Worm (Caenorhabditis elegans) whole organism, L4/young adult: ENCODE results near the gene srh-277.

Source experiments
- W03F9.2 ChIP-seq: fragments of 150-350 bp; optimal IDR thresholded peaks from 2 replicates; lab custom pipeline; 2014; ENCODE audit warnings: missing biosample characterization, missing genetic modification characterization
- dao-5 ChIP-seq: sonication (generic microtip); optimal IDR thresholded peaks from 2 replicates; lab custom pipeline; 2016; ENCODE audit warnings: missing genotype, missing genetic modification characterization, moderate library complexity, missing compliant biosample characterization
- him-1 ChIP-seq: sonication (generic microtip); optimal IDR thresholded peaks from 2 replicates; lab custom pipeline; 2016; ENCODE audit warnings: missing genotype, missing genetic modification reagents, missing genetic modification characterization, missing compliant biosample characterization

The srh-277 gene

ce11 chrV:16163719-16164118, 19.3 kb upstream of the srh-277 start, which contains the start of gene F10A3.12:
TSS of gene F10A3.12 (plus strand) at chrV:16164019.
- TF ChIP-seq dao-5 (tag; lab: Kevin White, UChicago) (no peak), him-1 (tag; lab: Kevin White, UChicago) (no peak), W03F9.2 (tag; lab: Kevin White, UChicago) (no peak)

- no peak for TF ChIP-seq him-1 (tag; lab: Kevin White, UChicago)
- TF ChIP-seq dao-5 (tag; lab: Kevin White, UChicago) = no peak
- no peak for TF ChIP-seq W03F9.2 (tag; lab: Kevin White, UChicago)
Observed at ce11 chrV:16165936-16166335, 17.1 kb upstream of the srh-277 start, which contains the start of gene str-108. TSS of gene str-108 (plus strand) at chrV:16166236.

ce11 chrV:16169026-16169425, 14.0 kb upstream of the srh-277 start, which contains the start of gene str-111:
TSS of gene str-111 (minus strand) at chrV:16169126.
- TF ChIP-seq him-1 (tag; lab: Kevin White, UChicago) = no peak
- TF ChIP-seq W03F9.2 (tag; lab: Kevin White, UChicago) = no peak
- TF ChIP-seq dao-5 (tag; lab: Kevin White, UChicago) = no peak

- TF ChIP-seq him-1 (tag; lab: Kevin White, UChicago) = no peak
- no peak for TF ChIP-seq W03F9.2 (tag; lab: Kevin White, UChicago)
- no peak for TF ChIP-seq dao-5 (tag; lab: Kevin White, UChicago)
Observed at ce11 chrV:16171721-16172120, 11.3 kb upstream of the srh-277 start, which contains the start of gene K05D4.9. TSS of gene K05D4.9 (minus strand) at chrV:16171821.

ce11 chrV:16174109-16174508, 8.9 kb upstream of the srh-277 start:
- TF ChIP-seq dao-5 (tag; lab: Kevin White, UChicago) (no peak), W03F9.2 (tag; lab: Kevin White, UChicago) (no peak), him-1 (tag; lab: Kevin White, UChicago) (no peak)

ce11 chrV:16175227-16175626, 7.8 kb upstream of the srh-277 start:
- no peak for TF ChIP-seq W03F9.2 (tag; lab: Kevin White, UChicago)
- TF ChIP-seq dao-5 (tag; lab: Kevin White, UChicago) = no peak
- no peak for TF ChIP-seq him-1 (tag; lab: Kevin White, UChicago)

- TF ChIP-seq him-1 (tag; lab: Kevin White, UChicago) (no peak), dao-5 (tag; lab: Kevin White, UChicago) (no peak), W03F9.2 (tag; lab: Kevin White, UChicago) (no peak)
Observed at ce11 chrV:16175757-16176156, 7.3 kb upstream of the srh-277 start, which contains the start of gene cyp-33D1. TSS of gene cyp-33D1 (minus strand) at chrV:16175857.

- no peak for TF ChIP-seq W03F9.2 (tag; lab: Kevin White, UChicago)
Observed at ce11 chrV:16180350-16180749, 2.7 kb upstream of the srh-277 start, which contains the start of gene str-106. TSS of gene str-106 (plus strand) at chrV:16180650.

- no peak for TF ChIP-seq dao-5 (tag; lab: Kevin White, UChicago)
- TF ChIP-seq him-1 (tag; lab: Kevin White, UChicago) = no peak
- no peak for TF ChIP-seq W03F9.2 (tag; lab: Kevin White, UChicago)
Observed at ce11 chrV:16182110-16182509, 908 bp upstream of the srh-277 start, which contains the start of gene srz-13. TSS of gene srz-13 (plus strand) at chrV:16182410.

ce11 chrV:16183357-16183756, 339 bp downstream of the srh-277 start, which contains the start of gene srz-14:
TSS of gene srz-14 (plus strand) at chrV:16183657.
- no peak for TF ChIP-seq W03F9.2 (tag; lab: Kevin White, UChicago)
- no peak for TF ChIP-seq dao-5 (tag; lab: Kevin White, UChicago)
- TF ChIP-seq him-1 (tag; lab: Kevin White, UChicago) = no peak

ce11 chrV:16190485-16190884, 7.5 kb downstream of the srh-277 start, which contains the start of gene srh-281:
TSS of gene srh-281 (plus strand) at chrV:16190785.
- TF ChIP-seq him-1 (tag; lab: Kevin White, UChicago) (no peak), dao-5 (tag; lab: Kevin White, UChicago) (no peak), W03F9.2 (tag; lab: Kevin White, UChicago) (no peak)

ce11 chrV:16192114-16192513, 9.1 kb downstream of the srh-277 start, which contains the start of gene srh-279:
TSS of gene srh-279 (plus strand) at chrV:16192414.
- TF ChIP-seq W03F9.2 (tag; lab: Kevin White, UChicago) (no peak), dao-5 (tag; lab: Kevin White, UChicago) (no peak), him-1 (tag; lab: Kevin White, UChicago) (no peak)

- TF ChIP-seq dao-5 (tag; lab: Kevin White, UChicago) = no peak
- TF ChIP-seq him-1 (tag; lab: Kevin White, UChicago) = no peak
- no peak for TF ChIP-seq W03F9.2 (tag; lab: Kevin White, UChicago)
Observed at ce11 chrV:16194639-16195038, 11.6 kb downstream of the srh-277 start, which contains the start of gene rabr-4. TSS of gene rabr-4 (plus strand) at chrV:16194939.

- no peak for TF ChIP-seq W03F9.2 (tag; lab: Kevin White, UChicago)
- TF ChIP-seq him-1 (tag; lab: Kevin White, UChicago) = no peak
- no peak for TF ChIP-seq dao-5 (tag; lab: Kevin White, UChicago)
Observed at ce11 chrV:16195379-16195778, 12.4 kb downstream of the srh-277 start, which contains the start of gene rabr-3. TSS of gene rabr-3 (plus strand) at chrV:16195679.
